Fruit fly (Drosophila melanogaster) whole organism: ENCODE measurements around the gene Atg12.

Experiments used
- CG8478 ChIP-seq: fragments of >200 bp; optimal IDR thresholded peaks from 2 replicates; lab custom pipeline; 2018; ENCODE audit warnings: inconsistent platforms
- Dll ChIP-seq: fragments of >200 bp; optimal IDR thresholded peaks from 2 replicates; lab custom pipeline; 2017
- pan ChIP-seq: fragments of >200 bp; optimal IDR thresholded peaks from 2 replicates; lab custom pipeline; 2017
- psq ChIP-seq: fragments of >200 bp; optimal IDR thresholded peaks from 2 replicates; lab custom pipeline; 2017
- usp ChIP-seq: fragments of >200 bp; optimal IDR thresholded peaks from 2 replicates; lab custom pipeline; 2017; ENCODE audit warnings: missing biosample characterization, missing genetic modification characterization, mixed read lengths

dm6 chr3L:12088326-12088725 lies 48.4 kb upstream of the Atg12 start, which contains the start of gene CG17154:
- TF ChIP-seq CG8478 (lab: Kevin White, UChicago): no peak
- no peak for TF ChIP-seq psq
- TF ChIP-seq usp: no peak
- TF ChIP-seq Dll: no peak
- TF ChIP-seq pan (lab: Kevin White, UChicago): no peak
